Worm (Caenorhabditis elegans) whole organism, early embryonic: ENCODE results near the gene rnh-1.2.

Source experiments
- F13C5.2 ChIP-seq: sonication (generic microtip); optimal IDR thresholded peaks from 2 replicates; lab custom pipeline; 2017; ENCODE audit warnings: mild to moderate bottlenecking, missing genetic modification characterization, inconsistent platforms, missing compliant biosample characterization
- aly-1 ChIP-seq: sonication (generic microtip); optimal IDR thresholded peaks from 2 replicates; lab custom pipeline; 2016; ENCODE audit warnings: missing genetic modification characterization, missing compliant biosample characterization
- ama-1 ChIP-seq: fragments of 150-350 bp; optimal IDR thresholded peaks from 2 replicates; lab custom pipeline; 2014
- ceh-13 ChIP-seq: fragments of 200-800 bp; sonication (Bioruptor generic); optimal IDR thresholded peaks from 2 replicates; lab custom pipeline; 2018; ENCODE audit warnings: mild to moderate bottlenecking, missing genetic modification characterization, missing compliant biosample characterization
- ceh-36 ChIP-seq: sonication (generic microtip); optimal IDR thresholded peaks from 2 replicates; lab custom pipeline; 2016; ENCODE audit warnings: missing genetic modification characterization, inconsistent platforms, missing compliant biosample characterization
- ets-7 ChIP-seq: sonication (generic microtip); optimal IDR thresholded peaks from 2 replicates; lab custom pipeline; 2016; ENCODE audit warnings: missing genotype, missing genetic modification characterization, missing compliant biosample characterization
- flt-1 ChIP-seq: fragments of 200-800 bp; sonication (Bioruptor generic); IDR thresholded peaks from 2 replicates; pipeline ENCODE4 v1.3.6; 2022; ENCODE audit warnings: missing genetic modification characterization, missing compliant biosample characterization
- hmbx-1 ChIP-seq: sonication (generic microtip); optimal IDR thresholded peaks from 2 replicates; lab custom pipeline; 2016; ENCODE audit warnings: mild to moderate bottlenecking, missing genetic modification characterization, missing compliant biosample characterization
- hmg-4 ChIP-seq: fragments of 200-800 bp; sonication (Bioruptor generic); optimal IDR thresholded peaks from 2 replicates; lab custom pipeline; 2018; ENCODE audit warnings: mild to moderate bottlenecking, missing genetic modification characterization, missing compliant biosample characterization
- tbx-11 ChIP-seq: fragments of 200-800 bp; sonication (Bioruptor generic); IDR thresholded peaks from 2 replicates; pipeline ENCODE4 v1.3.6; 2022; ENCODE audit warnings: missing genetic modification characterization, missing compliant biosample characterization

DNA sequence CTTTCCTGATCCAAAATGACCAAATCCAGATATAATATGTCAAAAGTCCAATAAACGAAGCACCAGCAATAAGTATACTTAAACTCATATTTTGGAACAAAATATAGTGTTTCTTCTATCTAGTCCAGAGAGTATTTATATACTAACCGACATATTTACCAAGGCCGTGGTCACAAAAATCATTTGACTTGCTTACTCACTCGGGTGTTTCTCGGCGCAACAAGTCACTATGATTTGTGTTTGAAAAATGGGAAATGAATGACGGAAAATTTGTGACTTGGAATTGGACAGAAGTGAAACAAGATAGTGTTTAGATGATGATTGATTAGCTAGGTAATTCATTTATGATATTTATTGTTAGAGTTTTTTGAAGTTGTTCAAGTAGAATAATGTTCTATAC, 41.6 kb downstream of the rnh-1.2 start, which contains the start of gene cyp-13A5:
- TF ChIP-seq flt-1 (GFP tag; lab: Robert Waterston, UW) (no peak), hmbx-1 (tag; lab: Kevin White, UChicago) (no peak), ama-1 (lab: Kevin White, UChicago) (no peak), tbx-11 (GFP tag; lab: Robert Waterston, UW) (no peak), ets-7 (tag; lab: Kevin White, UChicago) (no peak), aly-1 (tag; lab: Kevin White, UChicago) (no peak), F13C5.2 (tag; lab: Kevin White, UChicago) (no peak), ceh-36 (tag; lab: Kevin White, UChicago) (no peak), hmg-4 (GFP tag; lab: Kevin White, UChicago) (no peak), ceh-13 (no peak)
